Fruit fly (Drosophila melanogaster) whole organism, embryonic: ENCODE results near the gene CG14647.

Source experiments
- Adf1 ChIP-seq: fragments of 200-800 bp; sonication (Bioruptor generic); IDR thresholded peaks from 2 replicates; pipeline ENCODE4 v1.3.6; 2022; ENCODE audit warnings: missing biosample characterization, missing genetic modification characterization
- Antp ChIP-seq: fragments of 200-800 bp; sonication (Bioruptor generic); optimal IDR thresholded peaks from 3 replicates; lab custom pipeline; 2016; ENCODE audit warnings: missing biosample characterization, missing genetic modification characterization
- CG10147 ChIP-seq: fragments of 200-800 bp; sonication (Bioruptor generic); optimal IDR thresholded peaks from 2 replicates; lab custom pipeline; 2019; ENCODE audit warnings: missing biosample characterization, mild to moderate bottlenecking, missing genetic modification characterization, moderate library complexity
- CG10209 ChIP-seq: fragments of 200-800 bp; sonication (Bioruptor generic); optimal IDR thresholded peaks from 3 replicates; lab custom pipeline; 2017; ENCODE audit warnings: missing biosample characterization, mild to moderate bottlenecking, missing genetic modification characterization, missing genetic modification reagents
- CG11456 ChIP-seq: fragments of 200-800 bp; sonication (Bioruptor generic); IDR thresholded peaks from 3 replicates; pipeline ENCODE4 v1.3.6; 2022; ENCODE audit warnings: missing biosample characterization, missing genetic modification characterization
- CG13287 ChIP-seq: fragments of 200-800 bp; sonication (Bioruptor generic); IDR thresholded peaks from 2 replicates; pipeline ENCODE4 v1.3.6; 2022; ENCODE audit warnings: missing biosample characterization, missing genetic modification characterization; ENCODE audit not compliant: partially characterized antibody
- CG13296 ChIP-seq: fragments of 200-800 bp; sonication (Bioruptor generic); optimal IDR thresholded peaks from 3 replicates; lab custom pipeline; 2018; ENCODE audit warnings: missing biosample characterization, mild to moderate bottlenecking, missing genetic modification characterization
- CG15011 ChIP-seq: fragments of 200-800 bp; sonication (Bioruptor generic); optimal IDR thresholded peaks from 3 replicates; lab custom pipeline; 2018; ENCODE audit warnings: missing biosample characterization, mild to moderate bottlenecking, missing genetic modification characterization
- CG17359 ChIP-seq: fragments of 200-800 bp; sonication (Bioruptor generic); optimal IDR thresholded peaks from 3 replicates; lab custom pipeline; 2018; ENCODE audit warnings: missing biosample characterization, mild to moderate bottlenecking, missing genetic modification characterization, moderate library complexity
- CG17912 ChIP-seq: fragments of 200-800 bp; sonication (Bioruptor generic); optimal IDR thresholded peaks from 2 replicates; lab custom pipeline; 2018; ENCODE audit warnings: missing biosample characterization, mild to moderate bottlenecking, missing genetic modification characterization
- CG1792 ChIP-seq: fragments of 200-800 bp; sonication (Bioruptor generic); optimal IDR thresholded peaks from 2 replicates; lab custom pipeline; 2016; ENCODE audit warnings: missing biosample characterization, missing genetic modification characterization
- CG2116 ChIP-seq: fragments of 200-800 bp; sonication (Bioruptor generic); optimal IDR thresholded peaks from 3 replicates; lab custom pipeline; 2018; ENCODE audit warnings: missing biosample characterization, mild to moderate bottlenecking, missing genetic modification characterization
- CG2129 ChIP-seq: fragments of 200-800 bp; sonication (Bioruptor generic); IDR thresholded peaks from 2 replicates; pipeline ENCODE4 v1.3.6; 2022; ENCODE audit warnings: missing biosample characterization, missing genetic modification characterization; ENCODE audit not compliant: partially characterized antibody
- CG30431 ChIP-seq: fragments of 200-800 bp; sonication (Bioruptor generic); optimal IDR thresholded peaks from 2 replicates; lab custom pipeline; 2017; ENCODE audit warnings: missing biosample characterization, missing genetic modification characterization
- CG33213 ChIP-seq: fragments of 200-800 bp; sonication (Bioruptor generic); optimal IDR thresholded peaks from 3 replicates; lab custom pipeline; 2016; ENCODE audit warnings: missing biosample characterization, missing genetic modification characterization
- CG4707 ChIP-seq: fragments of 200-800 bp; sonication (Bioruptor generic); optimal IDR thresholded peaks from 2 replicates; lab custom pipeline; 2018; ENCODE audit warnings: missing biosample characterization, mild to moderate bottlenecking, missing genetic modification characterization, moderate library complexity
- CG5245 ChIP-seq: fragments of 200-800 bp; sonication (Bioruptor generic); optimal IDR thresholded peaks from 3 replicates; lab custom pipeline; 2016; ENCODE audit warnings: missing biosample characterization, missing genetic modification characterization
- CG6272 ChIP-seq: fragments of 200-800 bp; sonication (Bioruptor generic); IDR thresholded peaks from 2 replicates; pipeline ENCODE4 v1.3.6; 2022; ENCODE audit warnings: missing biosample characterization, missing genetic modification characterization
- CG6854 ChIP-seq: fragments of 200-800 bp; sonication (Bioruptor generic); optimal IDR thresholded peaks from 3 replicates; lab custom pipeline; 2017; ENCODE audit warnings: missing biosample characterization, mild to moderate bottlenecking, missing genetic modification characterization
- CG7786 ChIP-seq: fragments of 200-800 bp; sonication (Bioruptor generic); optimal IDR thresholded peaks from 2 replicates; lab custom pipeline; 2016; ENCODE audit warnings: missing biosample characterization, missing genetic modification characterization
- CG7963 ChIP-seq: fragments of 200-800 bp; sonication (Bioruptor generic); IDR thresholded peaks from 3 replicates; pipeline ENCODE4 v1.3.6; 2022; ENCODE audit warnings: missing biosample characterization, missing genetic modification characterization; ENCODE audit not compliant: partially characterized antibody
- CG8944 ChIP-seq: fragments of 200-800 bp; sonication (Bioruptor generic); optimal IDR thresholded peaks from 3 replicates; lab custom pipeline; 2016; ENCODE audit warnings: missing biosample characterization, missing genetic modification characterization
- CG9215 ChIP-seq: fragments of 200-800 bp; sonication (Bioruptor generic); IDR thresholded peaks from 2 replicates; pipeline ENCODE4 v1.3.6; 2022; ENCODE audit warnings: missing biosample characterization, missing genetic modification characterization
- CG9437 ChIP-seq: fragments of 200-800 bp; sonication (Bioruptor generic); optimal IDR thresholded peaks from 2 replicates; lab custom pipeline; 2018; ENCODE audit warnings: missing biosample characterization, mild to moderate bottlenecking, missing genetic modification characterization
- CG9817 ChIP-seq: fragments of 200-800 bp; sonication (Bioruptor generic); optimal IDR thresholded peaks from 2 replicates; lab custom pipeline; 2018; ENCODE audit warnings: missing biosample characterization, mild to moderate bottlenecking, missing genetic modification characterization, moderate library complexity
- Doc2 ChIP-seq: fragments of 200-800 bp; sonication (Bioruptor generic); IDR thresholded peaks from 2 replicates; pipeline ENCODE4 v1.3.6; 2022; ENCODE audit warnings: missing biosample characterization, missing genetic modification characterization
- ERR ChIP-seq: fragments of 200-800 bp; sonication (Bioruptor generic); optimal IDR thresholded peaks from 2 replicates; lab custom pipeline; 2016; ENCODE audit warnings: missing biosample characterization, missing genetic modification characterization
- Ets97D ChIP-seq: fragments of 200-800 bp; sonication (Bioruptor generic); optimal IDR thresholded peaks from 3 replicates; lab custom pipeline; 2016; ENCODE audit warnings: missing biosample characterization, missing genetic modification characterization
- Fer1 ChIP-seq: fragments of 200-800 bp; sonication (Bioruptor generic); optimal IDR thresholded peaks from 2 replicates; lab custom pipeline; 2017; ENCODE audit warnings: missing biosample characterization, mild to moderate bottlenecking, missing genetic modification characterization
- HmgD ChIP-seq: fragments of 200-800 bp; sonication (Bioruptor generic); optimal IDR thresholded peaks from 3 replicates; lab custom pipeline; 2016; ENCODE audit warnings: missing biosample characterization, missing genetic modification characterization
- MESR4 ChIP-seq: fragments of 200-800 bp; sonication (Bioruptor generic); optimal IDR thresholded peaks from 2 replicates; lab custom pipeline; 2018; ENCODE audit warnings: missing biosample characterization, mild to moderate bottlenecking, missing genetic modification characterization, moderate library complexity
- Opbp ChIP-seq: fragments of 200-800 bp; sonication (Bioruptor generic); IDR thresholded peaks from 3 replicates; pipeline ENCODE4 v1.3.6; 2022; ENCODE audit warnings: missing biosample characterization, missing genetic modification characterization; ENCODE audit not compliant: partially characterized antibody
- PHDP ChIP-seq: fragments of 200-800 bp; sonication (Bioruptor generic); optimal IDR thresholded peaks from 3 replicates; lab custom pipeline; 2018; ENCODE audit warnings: missing biosample characterization, mild to moderate bottlenecking, missing genetic modification characterization, moderate library complexity
- Rfx ChIP-seq: fragments of 200-800 bp; sonication (Bioruptor generic); IDR thresholded peaks from 2 replicates; pipeline ENCODE4 v1.3.6; 2022; ENCODE audit warnings: missing biosample characterization, missing genetic modification characterization
- aop ChIP-seq: fragments of 200-800 bp; sonication (Bioruptor generic); IDR thresholded peaks from 2 replicates; pipeline ENCODE4 v1.3.6; 2022; ENCODE audit warnings: missing biosample characterization, missing genetic modification characterization
- az2 ChIP-seq: fragments of 200-800 bp; sonication (Bioruptor generic); optimal IDR thresholded peaks from 3 replicates; lab custom pipeline; 2016; ENCODE audit warnings: missing biosample characterization, missing genetic modification characterization
- bbx ChIP-seq: fragments of 200-800 bp; sonication (Bioruptor generic); IDR thresholded peaks from 2 replicates; pipeline ENCODE4 v1.3.6; 2022; ENCODE audit warnings: missing biosample characterization, missing genetic modification characterization; ENCODE audit not compliant: partially characterized antibody
- cad ChIP-seq: fragments of >200 bp; optimal IDR thresholded peaks from 2 replicates; lab custom pipeline; 2017; ENCODE audit warnings: missing biosample characterization, missing genetic modification characterization
- eve ChIP-seq, 2 experiments: fragments of >200 bp; optimal IDR thresholded peaks; 2 replicates each; lab custom pipeline; 2017; ENCODE audit warnings: missing biosample characterization in 2 of 2, missing genetic modification characterization in 2 of 2
- jigr1 ChIP-seq: fragments of 200-800 bp; sonication (Bioruptor generic); IDR thresholded peaks from 3 replicates; pipeline ENCODE4 v1.3.6; 2022; ENCODE audit warnings: missing biosample characterization, missing genetic modification characterization
- jing ChIP-seq: fragments of 200-800 bp; sonication (Bioruptor generic); optimal IDR thresholded peaks from 2 replicates; lab custom pipeline; 2018; ENCODE audit warnings: missing biosample characterization, mild to moderate bottlenecking, missing genetic modification characterization
- kay ChIP-seq: fragments of 200-800 bp; sonication (Bioruptor generic); optimal IDR thresholded peaks from 2 replicates; lab custom pipeline; 2016; ENCODE audit warnings: missing biosample characterization, missing genetic modification characterization
- kni ChIP-seq: fragments of 200-800 bp; sonication (Bioruptor generic); optimal IDR thresholded peaks from 3 replicates; lab custom pipeline; 2017; ENCODE audit warnings: mild to moderate bottlenecking, missing biosample characterization, missing genetic modification reagents, missing genetic modification characterization
- lab ChIP-seq: fragments of 200-800 bp; sonication (Bioruptor generic); optimal IDR thresholded peaks from 3 replicates; lab custom pipeline; 2017; ENCODE audit warnings: missing biosample characterization, missing genetic modification characterization, mild to moderate bottlenecking, moderate library complexity, missing genetic modification reagents
- lbe ChIP-seq: fragments of 200-800 bp; sonication (Bioruptor generic); optimal IDR thresholded peaks from 2 replicates; lab custom pipeline; 2016; ENCODE audit warnings: missing biosample characterization, mild to moderate bottlenecking, missing genetic modification characterization
- nau ChIP-seq: fragments of 200-800 bp; sonication (Bioruptor generic); optimal IDR thresholded peaks from 3 replicates; lab custom pipeline; 2017; ENCODE audit warnings: missing biosample characterization, mild to moderate bottlenecking, missing genetic modification characterization, missing genetic modification reagents
- nom ChIP-seq: fragments of 200-800 bp; sonication (Bioruptor generic); optimal IDR thresholded peaks from 2 replicates; lab custom pipeline; 2017; ENCODE audit warnings: missing biosample characterization, missing genetic modification characterization, mild to moderate bottlenecking, moderate library complexity, missing genetic modification reagents
- toy ChIP-seq: fragments of 200-800 bp; sonication (Bioruptor generic); IDR thresholded peaks from 2 replicates; pipeline ENCODE4 v1.3.6; 2022; ENCODE audit warnings: missing biosample characterization, missing genetic modification characterization
- vfl ChIP-seq: fragments of 200-800 bp; sonication (Bioruptor generic); optimal IDR thresholded peaks from 2 replicates; lab custom pipeline; 2016; ENCODE audit warnings: missing biosample characterization, missing genetic modification characterization

The CG14647 gene

dm6 chr3R:4381079-4381919 lies 19.0 kb upstream of the CG14647 start, which contains the start of gene Cont:
TSS of gene Cont (plus strand) at chr3R:4381306.
- TF ChIP-seq eve (GFP tag; optimal IDR thresholded peaks at IDR 0.05; lab: Kevin White, UChicago), result no peak
- TF ChIP-seq CG2116, result peak; percentile 87
- TF ChIP-seq CG15011, result no peak
- TF ChIP-seq CG17359 (tag; lab: Kevin White, UChicago), result no peak
- TF ChIP-seq CG11456 (GFP tag; lab: Robert Waterston, UW), result no peak
- TF ChIP-seq Ets97D (GFP tag; lab: Kevin White, UChicago), result peak; percentile 38
- TF ChIP-seq nom, result no peak
- TF ChIP-seq CG6854, result no peak
- TF ChIP-seq CG17912 (GFP tag; lab: Kevin White, UChicago), result no peak
- peak; percentile 27 for TF ChIP-seq Adf1 (GFP tag; lab: Robert Waterston, UW)
- TF ChIP-seq CG6272 (GFP tag; lab: Robert Waterston, UW), result no peak
- peak; percentile 97 for TF ChIP-seq Opbp (GFP tag; lab: Robert Waterston, UW)
- TF ChIP-seq CG7786, result no peak
- TF ChIP-seq kni (GFP tag; lab: Kevin White, UChicago), result no peak
- no peak for TF ChIP-seq CG10209 (GFP tag; lab: Kevin White, UChicago)
- peak; percentile 59 for TF ChIP-seq Rfx (GFP tag; lab: Robert Waterston, UW)
- no peak for TF ChIP-seq vfl (GFP tag; lab: Kevin White, UChicago)
- no peak for TF ChIP-seq CG8944
- TF ChIP-seq ERR, result no peak
- no peak for TF ChIP-seq HmgD (GFP tag; lab: Kevin White, UChicago)
- peak; percentile 62 for TF ChIP-seq CG2129 (GFP tag; lab: Robert Waterston, UW)
- TF ChIP-seq bbx (GFP tag; lab: Robert Waterston, UW), result peak; percentile 98
- TF ChIP-seq aop (GFP tag; lab: Robert Waterston, UW), result no peak
- TF ChIP-seq Doc2, result no peak
- no peak for TF ChIP-seq CG13296 (GFP tag; lab: Kevin White, UChicago)
- TF ChIP-seq nau (GFP tag; lab: Kevin White, UChicago), result no peak
- no peak for TF ChIP-seq lab (GFP tag; lab: Kevin White, UChicago)
- no peak for TF ChIP-seq CG9437 (GFP tag; lab: Kevin White, UChicago)
- TF ChIP-seq MESR4, result peak; percentile 72
- no peak for TF ChIP-seq kay (GFP tag; lab: Kevin White, UChicago)
- no peak for TF ChIP-seq PHDP (tag; lab: Kevin White, UChicago)
- no peak for TF ChIP-seq Antp (GFP tag; lab: Kevin White, UChicago)
- no peak for TF ChIP-seq CG10147 (GFP tag; lab: Kevin White, UChicago)
- TF ChIP-seq lbe, result no peak
- peak; percentile 94 for TF ChIP-seq CG7963
- TF ChIP-seq CG4707 (GFP tag; lab: Kevin White, UChicago), result no peak
- peak; percentile 1 for TF ChIP-seq Fer1 (GFP tag; lab: Kevin White, UChicago)
- TF ChIP-seq CG1792 (GFP tag; lab: Kevin White, UChicago), result no peak
- TF ChIP-seq toy (GFP tag; lab: Robert Waterston, UW), result no peak
- no peak for TF ChIP-seq cad
- no peak for TF ChIP-seq jigr1 (GFP tag; lab: Robert Waterston, UW)
- no peak for TF ChIP-seq CG9215 (GFP tag; lab: Robert Waterston, UW)
- TF ChIP-seq CG13287, result peak; percentile 94
- no peak for TF ChIP-seq CG5245 (GFP tag; lab: Kevin White, UChicago)
- no peak for TF ChIP-seq jing (GFP tag; lab: Kevin White, UChicago)
- no peak for TF ChIP-seq CG33213
- TF ChIP-seq az2 (GFP tag; lab: Kevin White, UChicago), result no peak
- no peak for TF ChIP-seq CG30431
- TF ChIP-seq CG9817, result no peak
